Worm (Caenorhabditis elegans) whole organism, late embryonic: ENCODE results near the gene Y49A3A.3.

Source experiments
- ceh-9 ChIP-seq: sonication (generic microtip); optimal IDR thresholded peaks from 2 replicates; lab custom pipeline; 2016; ENCODE audit warnings: mild to moderate bottlenecking, missing genetic modification characterization, inconsistent platforms, missing compliant biosample characterization
- che-1 ChIP-seq: sonication (generic microtip); optimal IDR thresholded peaks from 2 replicates; lab custom pipeline; 2016; ENCODE audit warnings: mild to moderate bottlenecking, missing genetic modification characterization, missing compliant biosample characterization
- ets-4 ChIP-seq: sonication (generic microtip); optimal IDR thresholded peaks from 2 replicates; lab custom pipeline; 2016; ENCODE audit warnings: missing genetic modification characterization, missing compliant biosample characterization
- eyg-1 ChIP-seq: sonication (generic microtip); optimal IDR thresholded peaks from 2 replicates; lab custom pipeline; 2016; ENCODE audit warnings: missing genotype, missing genetic modification characterization, missing compliant biosample characterization
- hlh-6 ChIP-seq: sonication (generic microtip); optimal IDR thresholded peaks from 2 replicates; lab custom pipeline; 2016; ENCODE audit warnings: missing genotype, missing genetic modification characterization, missing compliant biosample characterization
- madf-2 ChIP-seq: sonication (generic microtip); optimal IDR thresholded peaks from 2 replicates; lab custom pipeline; 2017; ENCODE audit warnings: missing genetic modification characterization, missing compliant biosample characterization
- unc-3 ChIP-seq, 2 experiments: fragments of 200-800 bp in 1 of 2; sonication (Bioruptor generic) in 1 of 2; sonication (generic microtip) in 1 of 2; conservative IDR thresholded peaks in 1 of 2; optimal IDR thresholded peaks in 1 of 2; 2 replicates each; pipeline versions ENCODE4 v1.3.6 to Lab custom; 2016 to 2022; ENCODE audit warnings: missing compliant biosample characterization in 2 of 2, missing genetic modification characterization in 2 of 2, missing genetic modification reagents in 1 of 2
- unc-86 ChIP-seq: sonication (generic microtip); optimal IDR thresholded peaks from 2 replicates; lab custom pipeline; 2016; ENCODE audit warnings: missing genetic modification characterization, missing compliant biosample characterization

DNA sequence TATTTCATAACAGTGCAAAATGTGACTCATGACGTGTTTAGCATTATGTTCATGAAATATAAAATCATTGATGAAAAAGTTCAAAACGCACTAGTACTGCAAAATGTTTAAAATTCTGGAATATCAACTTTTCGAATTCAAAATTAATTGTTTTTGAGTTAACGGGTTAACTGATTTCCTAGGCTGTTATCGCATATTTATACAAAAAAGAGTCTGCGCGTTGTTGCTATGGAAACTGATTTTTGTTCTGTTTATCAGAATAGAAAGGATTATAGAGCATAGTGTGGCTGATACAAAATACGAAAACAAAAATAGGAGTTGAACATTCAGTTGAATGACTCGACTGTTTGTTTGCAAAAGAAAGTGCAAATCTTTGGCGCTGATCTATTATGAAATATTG is 36.6 kb upstream of the Y49A3A.3 start:
- no peak for TF ChIP-seq madf-2 (tag; lab: Kevin White, UChicago)
- no peak for TF ChIP-seq che-1 (tag; lab: Kevin White, UChicago)
- no peak for TF ChIP-seq eyg-1 (tag; lab: Kevin White, UChicago)
- TF ChIP-seq ets-4 (tag; lab: Kevin White, UChicago) = no peak
- TF ChIP-seq unc-3 (GFP tag; conservative IDR thresholded peaks at IDR 0.05; lab: Robert Waterston, UW) = no peak
- no peak for TF ChIP-seq unc-3 (tag; optimal IDR thresholded peaks at IDR 0.05; lab: Kevin White, UChicago)
- no peak for TF ChIP-seq hlh-6 (tag; lab: Kevin White, UChicago)
- no peak for TF ChIP-seq ceh-9 (tag; lab: Kevin White, UChicago)
- TF ChIP-seq unc-86 = no peak
